Fruit fly (Drosophila melanogaster) whole organism, embryonic: ENCODE results near the gene raw.

ENCODE experiments used
- Atf6 ChIP-seq: fragments of 200-800 bp; sonication (Bioruptor generic); IDR thresholded peaks from 2 replicates; pipeline ENCODE4 v1.3.6; 2022; ENCODE audit warnings: missing biosample characterization, missing genetic modification characterization
- B-H2 ChIP-seq: fragments of 200-800 bp; sonication (Bioruptor generic); optimal IDR thresholded peaks from 2 replicates; lab custom pipeline; 2018; ENCODE audit warnings: missing biosample characterization, mild to moderate bottlenecking, missing genetic modification characterization
- C15 ChIP-seq: fragments of 200-800 bp; sonication (Bioruptor generic); IDR thresholded peaks from 3 replicates; pipeline ENCODE4 v1.3.6; 2022; ENCODE audit warnings: missing biosample characterization, missing genetic modification characterization
- CG10274 ChIP-seq: fragments of 200-800 bp; sonication (Bioruptor generic); optimal IDR thresholded peaks from 3 replicates; lab custom pipeline; 2017; ENCODE audit warnings: missing biosample characterization, mild to moderate bottlenecking, missing genetic modification characterization
- CG12942 ChIP-seq: fragments of 200-800 bp; sonication (Bioruptor generic); optimal IDR thresholded peaks from 3 replicates; lab custom pipeline; 2016; ENCODE audit warnings: missing biosample characterization, missing genetic modification characterization
- CG13123 ChIP-seq: fragments of 200-800 bp; sonication (Bioruptor generic); optimal IDR thresholded peaks from 2 replicates; lab custom pipeline; 2016; ENCODE audit warnings: missing biosample characterization, missing genetic modification characterization
- CG14860 ChIP-seq: fragments of 200-800 bp; sonication (Bioruptor generic); IDR thresholded peaks from 3 replicates; pipeline ENCODE4 v1.3.6; 2022; ENCODE audit warnings: missing biosample characterization, missing genetic modification characterization; ENCODE audit not compliant: partially characterized antibody
- CG15073 ChIP-seq: fragments of 200-800 bp; sonication (Bioruptor generic); optimal IDR thresholded peaks from 2 replicates; lab custom pipeline; 2016; ENCODE audit warnings: missing biosample characterization, missing genetic modification characterization
- CG15696 ChIP-seq: fragments of 200-800 bp; sonication (Bioruptor generic); optimal IDR thresholded peaks from 2 replicates; lab custom pipeline; 2019; ENCODE audit warnings: missing biosample characterization, mild to moderate bottlenecking, missing genetic modification characterization, moderate library complexity
- CG1647 ChIP-seq: fragments of 200-800 bp; sonication (Bioruptor generic); optimal IDR thresholded peaks from 3 replicates; lab custom pipeline; 2016; ENCODE audit warnings: missing biosample characterization, missing genetic modification characterization
- CG2116 ChIP-seq: fragments of 200-800 bp; sonication (Bioruptor generic); optimal IDR thresholded peaks from 3 replicates; lab custom pipeline; 2018; ENCODE audit warnings: missing biosample characterization, mild to moderate bottlenecking, missing genetic modification characterization
- CG2678 ChIP-seq: fragments of 200-800 bp; sonication (Bioruptor generic); optimal IDR thresholded peaks from 3 replicates; lab custom pipeline; 2019; ENCODE audit warnings: missing biosample characterization, mild to moderate bottlenecking, missing genetic modification characterization, moderate library complexity
- CG30403 ChIP-seq: fragments of 200-800 bp; sonication (Bioruptor generic); optimal IDR thresholded peaks from 3 replicates; lab custom pipeline; 2016; ENCODE audit warnings: missing biosample characterization, missing genetic modification characterization
- CG3163 ChIP-seq: fragments of 200-800 bp; sonication (Bioruptor generic); optimal IDR thresholded peaks from 3 replicates; lab custom pipeline; 2016; ENCODE audit warnings: missing biosample characterization, missing genetic modification characterization
- CG34376 ChIP-seq: fragments of 200-800 bp; sonication (Bioruptor generic); optimal IDR thresholded peaks from 2 replicates; lab custom pipeline; 2018; ENCODE audit warnings: missing biosample characterization, mild to moderate bottlenecking, missing genetic modification characterization
- CG7271 ChIP-seq: fragments of 200-800 bp; sonication (Bioruptor generic); optimal IDR thresholded peaks from 2 replicates; lab custom pipeline; 2018; ENCODE audit warnings: missing biosample characterization, mild to moderate bottlenecking, missing genetic modification characterization, moderate library complexity
- CG7357 ChIP-seq: fragments of 200-800 bp; sonication (Bioruptor generic); IDR thresholded peaks from 3 replicates; pipeline ENCODE4 v1.3.6; 2022; ENCODE audit warnings: missing biosample characterization, missing genetic modification characterization
- CG7839 ChIP-seq: fragments of 200-800 bp; sonication (Bioruptor generic); optimal IDR thresholded peaks from 3 replicates; lab custom pipeline; 2018; ENCODE audit warnings: missing biosample characterization, mild to moderate bottlenecking, missing genetic modification characterization, moderate library complexity
- CG8089 ChIP-seq: fragments of 200-800 bp; sonication (Bioruptor generic); optimal IDR thresholded peaks from 3 replicates; lab custom pipeline; 2016; ENCODE audit warnings: missing biosample characterization, missing genetic modification characterization
- CG9797 ChIP-seq: fragments of 200-800 bp; sonication (Bioruptor generic); optimal IDR thresholded peaks from 3 replicates; lab custom pipeline; 2018; ENCODE audit warnings: missing biosample characterization, mild to moderate bottlenecking, missing genetic modification characterization
- Chrac-16 ChIP-seq: fragments of 200-800 bp; sonication (Bioruptor generic); optimal IDR thresholded peaks from 3 replicates; lab custom pipeline; 2016; ENCODE audit warnings: missing biosample characterization, missing genetic modification characterization
- Dad ChIP-seq: fragments of 200-800 bp; sonication (Bioruptor generic); optimal IDR thresholded peaks from 3 replicates; lab custom pipeline; 2016; ENCODE audit warnings: missing biosample characterization, missing genetic modification characterization
- Doc2 ChIP-seq: fragments of 200-800 bp; sonication (Bioruptor generic); IDR thresholded peaks from 2 replicates; pipeline ENCODE4 v1.3.6; 2022; ENCODE audit warnings: missing biosample characterization, missing genetic modification characterization
- Dp ChIP-seq: fragments of 200-800 bp; sonication (Bioruptor generic); optimal IDR thresholded peaks from 2 replicates; lab custom pipeline; 2018; ENCODE audit warnings: missing biosample characterization, mild to moderate bottlenecking, missing genetic modification characterization, moderate library complexity
- Ets65A ChIP-seq: fragments of 200-800 bp; sonication (Bioruptor generic); peaks from one replicate; lab custom pipeline; 2016; ENCODE audit warnings: missing biosample characterization, missing genetic modification characterization
- GATAe ChIP-seq: fragments of 200-800 bp; sonication (Bioruptor generic); conservative IDR thresholded peaks from 2 replicates; pipeline ENCODE4 v1.3.6; 2022; ENCODE audit warnings: missing biosample characterization, missing genetic modification characterization
- HLH54F ChIP-seq: fragments of 200-800 bp; sonication (Bioruptor generic); optimal IDR thresholded peaks from 3 replicates; lab custom pipeline; 2016; ENCODE audit warnings: missing biosample characterization, missing genetic modification characterization
- Hr51 ChIP-seq, 2 experiments: fragments of 200-800 bp; sonication (Bioruptor generic); optimal IDR thresholded peaks; 2 replicates in 1 of 2; 3 replicates in 1 of 2; lab custom pipeline; 2016 to 2018; ENCODE audit warnings: missing biosample characterization in 2 of 2, missing genetic modification characterization in 2 of 2, mild to moderate bottlenecking in 1 of 2, moderate library complexity in 1 of 2
- Tbp ChIP-seq: fragments of >200 bp; optimal IDR thresholded peaks from 2 replicates; lab custom pipeline; 2018; ENCODE audit warnings: missing biosample characterization, missing genetic modification characterization
- amos ChIP-seq: fragments of 200-800 bp; sonication (Bioruptor generic); IDR thresholded peaks from 2 replicates; pipeline ENCODE4 v1.3.6; 2022; ENCODE audit warnings: missing biosample characterization, missing genetic modification characterization; ENCODE audit not compliant: partially characterized antibody
- bigmax ChIP-seq: fragments of 200-800 bp; sonication (Bioruptor generic); optimal IDR thresholded peaks from 2 replicates; lab custom pipeline; 2018; ENCODE audit warnings: missing biosample characterization, mild to moderate bottlenecking, missing genetic modification characterization
- caup ChIP-seq: fragments of 200-800 bp; sonication (Bioruptor generic); optimal IDR thresholded peaks from 3 replicates; lab custom pipeline; 2017; ENCODE audit warnings: missing biosample characterization, mild to moderate bottlenecking, missing genetic modification characterization, moderate library complexity; ENCODE audit not compliant: severe bottlenecking
- chn ChIP-seq: fragments of 200-800 bp; sonication (Bioruptor generic); optimal IDR thresholded peaks from 2 replicates; lab custom pipeline; 2016; ENCODE audit warnings: missing biosample characterization, missing genetic modification characterization
- cwo ChIP-seq: fragments of 200-800 bp; sonication (Bioruptor generic); optimal IDR thresholded peaks from 3 replicates; lab custom pipeline; 2017; ENCODE audit warnings: missing biosample characterization, missing genetic modification characterization, mild to moderate bottlenecking, moderate library complexity, missing genetic modification reagents
- eve ChIP-seq, 2 experiments: fragments of >200 bp; optimal IDR thresholded peaks; 2 replicates each; lab custom pipeline; 2017; ENCODE audit warnings: missing biosample characterization in 2 of 2, missing genetic modification characterization in 2 of 2
- fru ChIP-seq: fragments of >200 bp; optimal IDR thresholded peaks from 2 replicates; lab custom pipeline; 2017
- gcm2 ChIP-seq: fragments of 200-800 bp; sonication (Bioruptor generic); optimal IDR thresholded peaks from 2 replicates; lab custom pipeline; 2016; ENCODE audit warnings: missing biosample characterization, missing genetic modification characterization
- gfzf ChIP-seq: fragments of 200-800 bp; sonication (Bioruptor generic); optimal IDR thresholded peaks from 2 replicates; lab custom pipeline; 2016; ENCODE audit warnings: missing biosample characterization, mild to moderate bottlenecking, missing genetic modification characterization, moderate library complexity
- grn ChIP-seq: fragments of 200-800 bp; sonication (Bioruptor generic); optimal IDR thresholded peaks from 3 replicates; lab custom pipeline; 2017; ENCODE audit warnings: missing biosample characterization, missing genetic modification characterization
- hth ChIP-seq: fragments of >200 bp; optimal IDR thresholded peaks from 2 replicates; lab custom pipeline; 2017; ENCODE audit warnings: inconsistent platforms
- insv ChIP-seq, 2 experiments: fragments of 200-800 bp; sonication (Bioruptor generic); optimal IDR thresholded peaks; 3 replicates each; lab custom pipeline; 2016 to 2018; ENCODE audit warnings: missing biosample characterization in 2 of 2, missing genetic modification characterization in 2 of 2
- ken ChIP-seq: fragments of 200-800 bp; sonication (Bioruptor generic); IDR thresholded peaks from 3 replicates; pipeline ENCODE4 v1.3.6; 2022; ENCODE audit warnings: missing biosample characterization, missing genetic modification characterization
- lbe ChIP-seq: fragments of 200-800 bp; sonication (Bioruptor generic); optimal IDR thresholded peaks from 2 replicates; lab custom pipeline; 2016; ENCODE audit warnings: missing biosample characterization, mild to moderate bottlenecking, missing genetic modification characterization
- maf-S ChIP-seq: fragments of 200-800 bp; sonication (Bioruptor generic); optimal IDR thresholded peaks from 2 replicates; lab custom pipeline; 2016; ENCODE audit warnings: missing biosample characterization, missing genetic modification characterization
- mirr ChIP-seq: fragments of 200-800 bp; sonication (Bioruptor generic); optimal IDR thresholded peaks from 3 replicates; lab custom pipeline; 2018; ENCODE audit warnings: missing biosample characterization, mild to moderate bottlenecking, missing genetic modification characterization
- onecut ChIP-seq: fragments of 200-800 bp; sonication (Bioruptor generic); IDR thresholded peaks from 2 replicates; pipeline ENCODE4 v1.3.6; 2022; ENCODE audit warnings: missing biosample characterization, missing genetic modification characterization
- rib ChIP-seq: fragments of 200-800 bp; sonication (Bioruptor generic); IDR thresholded peaks from 2 replicates; pipeline ENCODE4 v1.3.6; 2022; ENCODE audit warnings: missing biosample characterization, missing genetic modification characterization
- sisA ChIP-seq: fragments of 200-800 bp; sonication (Bioruptor generic); IDR thresholded peaks from 2 replicates; pipeline ENCODE4 v1.3.6; 2022; ENCODE audit warnings: missing biosample characterization, missing genetic modification characterization
- tap ChIP-seq: fragments of 200-800 bp; optimal IDR thresholded peaks from 3 replicates; lab custom pipeline; 2019; ENCODE audit warnings: missing biosample characterization, mild to moderate bottlenecking, missing genetic modification characterization, moderate library complexity
- zen ChIP-seq: fragments of 200-800 bp; sonication (Bioruptor generic); optimal IDR thresholded peaks from 3 replicates; lab custom pipeline; 2018; ENCODE audit warnings: missing biosample characterization, mild to moderate bottlenecking, missing genetic modification characterization, moderate library complexity

Gene raw

DNA sequence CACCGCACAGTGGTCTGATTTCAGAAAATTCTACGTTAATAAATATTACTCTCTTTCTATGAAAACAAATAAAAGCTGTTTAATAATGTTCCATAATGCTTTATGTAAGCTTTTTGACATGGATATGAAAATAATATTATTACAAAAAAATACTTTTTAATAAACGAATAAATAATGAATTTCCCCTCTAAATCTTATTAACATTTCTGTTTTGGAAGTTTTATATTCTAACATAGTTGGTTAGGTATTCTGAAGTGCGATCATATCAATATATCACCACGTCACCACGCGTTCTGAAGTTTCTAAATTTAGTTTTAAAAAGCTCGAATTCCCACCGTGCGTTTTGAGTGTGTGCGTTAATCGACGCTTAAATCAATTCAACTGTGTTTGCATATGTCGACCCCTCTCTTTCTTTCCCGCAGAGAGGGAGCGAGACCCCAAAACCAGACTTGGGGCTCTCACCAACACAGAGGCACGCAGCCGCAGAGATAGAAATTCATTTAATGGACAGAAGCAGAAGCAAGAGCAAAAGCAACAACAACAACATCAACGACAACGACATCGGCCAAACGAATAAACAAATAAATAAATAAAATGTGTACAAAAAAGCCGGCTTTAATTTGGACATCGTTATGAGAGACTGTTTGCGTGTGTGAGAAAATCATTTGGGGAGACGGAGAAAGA is 49.0 kb downstream of the raw start (continued):
- TF ChIP-seq bigmax (GFP tag; lab: Kevin White, UChicago): no peak
- TF ChIP-seq Doc2: 0 out of 2 replicates have a peak, but pooled peaks have one; percentile 20
- TF ChIP-seq CG15073 (GFP tag; lab: Kevin White, UChicago): peak; percentile 3
- TF ChIP-seq insv (GFP tag; optimal IDR thresholded peaks at IDR 0.05; lab: Kevin White, UChicago): peak in 1 of 2 experiments; percentile 22
- TF ChIP-seq CG30403 (GFP tag; lab: Kevin White, UChicago): peak; percentile 92
- TF ChIP-seq CG14860 (GFP tag; lab: Robert Waterston, UW): peak; percentile 47; the same call in 1 of the 3 replicates
- peak; percentile 23; the same call in 1 of the 3 replicates for TF ChIP-seq ken (GFP tag; lab: Robert Waterston, UW)
- TF ChIP-seq B-H2: peak; percentile 67
- TF ChIP-seq CG12942 (GFP tag; lab: Kevin White, UChicago): peak; percentile 73
- peak; percentile 57 for TF ChIP-seq Dad (GFP tag; lab: Kevin White, UChicago)
- no peak for TF ChIP-seq GATAe (GFP tag; lab: Robert Waterston, UW)
- TF ChIP-seq sisA (GFP tag; lab: Robert Waterston, UW): peak; percentile 67; the same call in 1 of the 2 replicates
- TF ChIP-seq onecut (GFP tag; lab: Robert Waterston, UW): peak; percentile 68
- TF ChIP-seq CG34376 (GFP tag; lab: Kevin White, UChicago): peak; percentile 82
- peak; percentile 55 for TF ChIP-seq zen (tag; lab: Kevin White, UChicago)
- TF ChIP-seq maf-S (GFP tag; lab: Kevin White, UChicago): peak; percentile 9
- peak; percentile 44 for TF ChIP-seq CG1647 (GFP tag; lab: Kevin White, UChicago)
- TF ChIP-seq CG10274 (GFP tag; lab: Kevin White, UChicago): peak; percentile 64
- no peak for TF ChIP-seq fru
- TF ChIP-seq Hr51 (GFP tag; optimal IDR thresholded peaks at IDR 0.05; lab: Kevin White, UChicago): peak; percentile 41 to 94
- TF ChIP-seq Tbp: no peak
- TF ChIP-seq CG7839: peak; percentile 90
- TF ChIP-seq Chrac-16: peak; percentile 74
- no peak for TF ChIP-seq HLH54F
- TF ChIP-seq C15 (GFP tag; lab: Robert Waterston, UW): no peak
- peak; percentile 66 for TF ChIP-seq CG2116 (GFP tag; lab: Kevin White, UChicago)
- TF ChIP-seq Dp (GFP tag; lab: Kevin White, UChicago): no peak
- TF ChIP-seq grn (GFP tag; lab: Kevin White, UChicago): peak; percentile 46
- TF ChIP-seq rib (GFP tag; lab: Robert Waterston, UW): no peak
- peak; percentile 72; the same call in 2 of the 3 replicates for TF ChIP-seq CG7357 (GFP tag; lab: Robert Waterston, UW)
- TF ChIP-seq Atf6 (GFP tag; lab: Robert Waterston, UW): peak; percentile 75
- no peak for TF ChIP-seq hth (lab: Kevin White, UChicago)
- TF ChIP-seq tap (tag; lab: Kevin White, UChicago): peak; percentile 75
- TF ChIP-seq CG9797 (GFP tag; lab: Kevin White, UChicago): no peak
- peak; percentile 73 for TF ChIP-seq lbe (GFP tag; lab: Kevin White, UChicago)
- TF ChIP-seq CG15696: peak; percentile 65
- TF ChIP-seq eve (GFP tag; optimal IDR thresholded peaks at IDR 0.05; lab: Kevin White, UChicago): no peak
- peak; percentile 57 for TF ChIP-seq CG3163 (GFP tag; lab: Kevin White, UChicago)
- TF ChIP-seq cwo (GFP tag; lab: Kevin White, UChicago): peak; percentile 80
- peak; percentile 55 for TF ChIP-seq mirr (GFP tag; lab: Kevin White, UChicago)
- peak; percentile 66 for TF ChIP-seq Ets65A (GFP tag; lab: Kevin White, UChicago)
- TF ChIP-seq gfzf: no peak
- peak; percentile 7 for TF ChIP-seq CG7271
- TF ChIP-seq chn (GFP tag; lab: Kevin White, UChicago): peak; percentile 18
- peak; percentile 86 for TF ChIP-seq caup
- TF ChIP-seq CG8089: peak; percentile 1
- TF ChIP-seq CG13123 (GFP tag; lab: Kevin White, UChicago): peak; percentile 58
- TF ChIP-seq gcm2 (GFP tag; lab: Kevin White, UChicago): peak; percentile 2
- no peak for TF ChIP-seq amos (GFP tag; lab: Robert Waterston, UW)
- TF ChIP-seq CG2678 (tag; lab: Kevin White, UChicago): peak; percentile 96
